Worm (Caenorhabditis elegans): ENCODE data around the gene ifp-1.

DNA sequence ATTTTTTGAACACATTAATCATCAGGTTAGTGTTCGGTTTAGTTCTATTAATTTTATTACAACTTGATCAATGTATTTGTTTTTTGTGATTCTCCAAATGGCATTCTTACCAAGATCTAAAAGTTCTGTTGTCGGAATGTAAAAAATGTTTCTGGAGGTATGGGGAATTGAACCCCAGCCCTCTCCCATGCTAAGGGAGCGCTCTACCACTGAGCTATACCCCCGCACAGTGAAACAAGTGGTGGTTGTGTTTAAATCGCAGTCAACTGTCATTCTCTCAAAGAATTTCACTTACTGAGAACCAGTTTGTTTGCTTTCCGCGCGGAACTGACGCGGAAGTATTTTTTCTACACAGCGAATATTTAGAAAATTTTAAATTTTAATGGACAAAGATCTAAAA, 42.3 kb downstream of the ifp-1 start:
- TF ChIP-seq lin-15B (tag; optimal IDR thresholded peaks at IDR 0.05) (no peak), pha-4 (tag; optimal IDR thresholded peaks at IDR 0.05) (peak; percentile 39), egl-27 (tag; optimal IDR thresholded peaks at IDR 0.05) (no peak), nhr-12 (tag; optimal IDR thresholded peaks at IDR 0.05) (no peak), nhr-11 (tag; optimal IDR thresholded peaks at IDR 0.05) (no peak), ztf-4 (tag; optimal IDR thresholded peaks at IDR 0.05) (peak; percentile 71), fkh-2 (tag; optimal IDR thresholded peaks at IDR 0.05) (no peak), unc-62 (GFP tag; optimal IDR thresholded peaks at IDR 0.05) (no peak)
